Worm (Caenorhabditis elegans): ENCODE results near the gene F07E5.9.
"Not testable (repeated sequence)": the region's sequence is repeated elsewhere in the genome, so short reads cannot be mapped to it uniquely, and the experiment has no call there.

Gene F07E5.9

DNA sequence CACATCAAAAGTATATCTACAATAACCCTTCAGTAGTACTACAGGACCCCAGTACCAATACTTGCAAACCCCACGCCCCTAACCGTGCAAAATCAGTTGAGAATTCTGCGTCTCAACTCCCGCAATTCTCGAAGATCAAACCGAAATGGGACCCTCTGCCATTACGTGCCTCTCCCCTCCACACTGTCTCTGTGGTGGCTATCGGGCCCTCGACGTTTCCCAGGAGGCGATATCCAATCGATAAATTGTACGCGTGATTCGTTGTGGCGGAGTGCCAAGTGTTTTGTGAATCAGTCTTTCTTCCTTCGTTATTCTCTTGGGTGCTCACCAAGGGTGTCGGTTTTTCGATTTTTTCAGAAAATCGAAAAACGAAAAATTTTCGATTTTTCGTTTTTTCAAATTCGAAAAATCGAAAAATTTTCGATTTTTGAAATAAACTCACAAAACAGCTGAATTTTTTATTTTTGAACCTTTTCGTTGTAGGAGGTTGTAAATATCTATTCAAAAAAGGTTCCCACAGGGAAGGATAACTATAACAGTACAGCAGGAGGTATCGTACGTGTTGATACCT, 12.8 kb downstream of the F07E5.9 start, which contains the start of gene F07E5.12:
TSS of gene F07E5.12 (plus strand) at position 521 of the 571 bp plus-strand sequence.
- not testable (repeated sequence) for TF ChIP-seq pqm-1, aly-2, elt-1 (tag; optimal IDR thresholded peaks at IDR 0.05)

DNA sequence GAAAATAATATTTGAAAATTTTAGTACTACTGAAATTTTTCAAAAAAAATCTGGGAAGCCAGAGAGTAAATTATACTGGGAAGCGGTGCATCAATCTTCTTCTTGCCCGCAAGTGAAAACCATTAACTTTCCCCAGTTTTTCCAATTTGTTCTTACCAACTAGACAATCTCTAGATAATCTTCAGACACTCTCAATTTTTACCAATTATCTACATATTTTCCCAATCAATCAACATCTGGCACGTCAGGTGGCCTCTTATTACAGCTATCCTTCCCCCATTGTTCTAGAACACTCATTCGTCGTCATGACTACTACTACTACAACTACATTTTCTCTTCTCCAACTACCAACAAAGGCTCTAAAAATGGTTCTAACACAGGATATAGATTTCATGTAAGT, 15.8 kb downstream of the F07E5.9 start, which contains the start of gene fbxb-6:
TSS of gene fbxb-6 (plus strand) at position 301 of the 400 bp plus-strand sequence.
- TF ChIP-seq elt-2 (tag; optimal IDR thresholded peaks at IDR 0.05) (no peak), ceh-28 (tag; optimal IDR thresholded peaks at IDR 0.05) (no peak), tbx-2 (tag; optimal IDR thresholded peaks at IDR 0.05) (no peak), fkh-10 (GFP tag; optimal IDR thresholded peaks at IDR 0.05) (no peak), sea-2 (GFP tag; optimal IDR thresholded peaks at IDR 0.05) (no peak), snpc-4 (tag; optimal IDR thresholded peaks at IDR 0.05) (no peak), egl-5 (tag; optimal IDR thresholded peaks at IDR 0.05) (no peak), ceh-9 (tag; optimal IDR thresholded peaks at IDR 0.05) (no peak), ZK546.5 (tag; optimal IDR thresholded peaks at IDR 0.05) (no peak), ztf-4 (tag; optimal IDR thresholded peaks at IDR 0.05) (no peak), zag-1 (tag; optimal IDR thresholded peaks at IDR 0.05) (no peak), fkh-2 (tag; optimal IDR thresholded peaks at IDR 0.05) (no peak), mml-1 (tag; optimal IDR thresholded peaks at IDR 0.05) (no peak), nhr-12 (tag; optimal IDR thresholded peaks at IDR 0.05) (no peak), jun-1 (tag; optimal IDR thresholded peaks at IDR 0.05) (no peak), nhr-23 (tag; optimal IDR thresholded peaks at IDR 0.05) (no peak), nhr-67 (tag; optimal IDR thresholded peaks at IDR 0.05) (no peak), nhr-43 (tag; optimal IDR thresholded peaks at IDR 0.05; ENCODE audit: poor library complexity, severe bottlenecking) (no peak), nhr-28 (tag; optimal IDR thresholded peaks at IDR 0.05) (no peak)

DNA sequence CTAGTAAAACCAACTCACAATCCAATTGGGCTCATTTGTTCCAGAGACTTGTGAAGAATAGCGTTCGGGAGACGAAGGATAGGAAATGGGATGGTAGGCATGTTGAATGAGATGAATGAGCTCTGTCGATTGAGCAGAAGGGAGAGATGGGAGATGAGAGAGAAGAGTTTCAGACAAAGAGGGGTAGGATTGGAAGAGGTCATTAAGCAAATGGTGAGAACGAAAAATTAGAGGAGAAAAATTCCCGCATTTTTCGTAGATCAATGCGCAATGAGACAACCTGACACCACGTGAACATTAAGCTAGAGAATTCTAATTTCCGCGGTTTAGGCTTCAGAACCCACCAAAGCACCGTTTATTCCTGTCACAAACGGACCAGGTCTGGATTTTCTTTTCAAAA, 16.3 kb downstream of the F07E5.9 start, which contains the start of gene F07E5.13:
TSS of gene F07E5.13 (minus strand) at position 101 of the 400 bp plus-strand sequence.
- TF ChIP-seq aly-2 (tag; optimal IDR thresholded peaks at IDR 0.05) = no peak
- TF ChIP-seq unc-39 (tag; optimal IDR thresholded peaks at IDR 0.05) = no peak
- TF ChIP-seq ztf-11 (tag; optimal IDR thresholded peaks at IDR 0.05) = no peak

DNA sequence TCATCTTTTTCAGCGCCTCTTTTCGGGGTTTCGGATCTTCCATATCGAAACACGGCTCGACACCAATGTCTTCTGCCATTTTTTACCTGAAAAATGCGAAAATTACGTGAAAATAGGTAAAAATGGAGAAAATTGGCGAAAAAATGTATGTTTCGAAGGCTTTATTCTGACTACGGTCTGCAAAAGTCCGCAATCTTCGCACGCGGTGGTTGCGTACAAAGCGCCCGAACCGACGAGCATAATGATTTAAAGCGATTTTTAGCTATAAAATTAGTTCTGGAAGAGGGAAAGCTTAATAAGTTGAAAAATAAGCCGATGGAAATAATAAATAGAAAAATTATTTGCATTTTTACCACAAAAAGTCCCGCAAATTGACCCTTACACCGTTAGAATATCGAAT, 21.3 kb downstream of the F07E5.9 start, which contains the start of gene F07E5.5:
TSS of gene F07E5.5 (minus strand) at position 86 of the 400 bp plus-strand sequence.
- TF ChIP-seq tbx-2 (tag; optimal IDR thresholded peaks at IDR 0.05) (no peak), aly-2 (tag; optimal IDR thresholded peaks at IDR 0.05) (no peak), nhr-25 (tag; optimal IDR thresholded peaks at IDR 0.05) (peak; percentile 9), mml-1 (tag; optimal IDR thresholded peaks at IDR 0.05) (no peak), mdl-1 (tag; optimal IDR thresholded peaks at IDR 0.05) (no peak), ztf-4 (tag; optimal IDR thresholded peaks at IDR 0.05) (no peak), nhr-76 (tag; optimal IDR thresholded peaks at IDR 0.05) (no peak), elt-2 (tag; optimal IDR thresholded peaks at IDR 0.05) (peak; percentile 20), R02D3.7 (tag; optimal IDR thresholded peaks at IDR 0.05) (peak; percentile 44), ZK546.5 (tag; optimal IDR thresholded peaks at IDR 0.05) (no peak), skn-1 (tag; optimal IDR thresholded peaks at IDR 0.05) (no peak), ceh-82 (tag; optimal IDR thresholded peaks at IDR 0.05) (no peak), fos-1 (tag; optimal IDR thresholded peaks at IDR 0.05) (no peak), daf-12 (tag; optimal IDR thresholded peaks at IDR 0.05) (no peak), ceh-9 (tag; optimal IDR thresholded peaks at IDR 0.05) (no peak), snpc-4 (tag; optimal IDR thresholded peaks at IDR 0.05) (peak; percentile 46), fkh-10 (GFP tag; optimal IDR thresholded peaks at IDR 0.05) (no peak), lin-39 (tag; optimal IDR thresholded peaks at IDR 0.05) (peak; percentile 10), unc-39 (tag; optimal IDR thresholded peaks at IDR 0.05) (no peak), elt-1 (tag; optimal IDR thresholded peaks at IDR 0.05) (peak; percentile 31), nhr-11 (tag; optimal IDR thresholded peaks at IDR 0.05) (no peak), nhr-23 (tag; optimal IDR thresholded peaks at IDR 0.05) (peak; percentile 41), eor-1 (tag; optimal IDR thresholded peaks at IDR 0.05) (no peak), elt-3 (tag; optimal IDR thresholded peaks at IDR 0.05) (no peak), nhr-77 (tag; optimal IDR thresholded peaks at IDR 0.05) (no peak), unc-62 (GFP tag; optimal IDR thresholded peaks at IDR 0.05) (no peak), lin-15B (tag; optimal IDR thresholded peaks at IDR 0.05) (peak; percentile 40), nhr-67 (tag; optimal IDR thresholded peaks at IDR 0.05) (no peak), lsy-12 (tag; optimal IDR thresholded peaks at IDR 0.05) (peak; percentile 16), nfya-1 (tag; optimal IDR thresholded peaks at IDR 0.05; ENCODE audit: insufficient read depth) (peak; percentile 79)

Data from whole organism, L3 larva.